Fruit fly (Drosophila melanogaster) Kc167 (cell line): ENCODE measurements around the gene Nepl21.

Experiments used
- Myc ChIP-seq: fragments of >200 bp; optimal IDR thresholded peaks from 2 replicates; lab custom pipeline; 2017; ENCODE audit warnings: missing external identifiers
- Sin3A ChIP-seq: fragments of >200 bp; optimal IDR thresholded peaks from 2 replicates; lab custom pipeline; 2018; ENCODE audit warnings: missing external identifiers
- h ChIP-seq: fragments of >200 bp; optimal IDR thresholded peaks from 3 replicates; lab custom pipeline; 2018; ENCODE audit warnings: missing external identifiers
- insv ChIP-seq: fragments of >200 bp; optimal IDR thresholded peaks from 3 replicates; lab custom pipeline; 2018; ENCODE audit warnings: missing external identifiers
- psq ChIP-seq: fragments of >200 bp; optimal IDR thresholded peaks from 2 replicates; lab custom pipeline; 2017; ENCODE audit warnings: missing external identifiers
- ttk ChIP-seq: sonication (Bioruptor generic); optimal IDR thresholded peaks from 2 replicates; lab custom pipeline; 2017; ENCODE audit warnings: missing external identifiers

DNA sequence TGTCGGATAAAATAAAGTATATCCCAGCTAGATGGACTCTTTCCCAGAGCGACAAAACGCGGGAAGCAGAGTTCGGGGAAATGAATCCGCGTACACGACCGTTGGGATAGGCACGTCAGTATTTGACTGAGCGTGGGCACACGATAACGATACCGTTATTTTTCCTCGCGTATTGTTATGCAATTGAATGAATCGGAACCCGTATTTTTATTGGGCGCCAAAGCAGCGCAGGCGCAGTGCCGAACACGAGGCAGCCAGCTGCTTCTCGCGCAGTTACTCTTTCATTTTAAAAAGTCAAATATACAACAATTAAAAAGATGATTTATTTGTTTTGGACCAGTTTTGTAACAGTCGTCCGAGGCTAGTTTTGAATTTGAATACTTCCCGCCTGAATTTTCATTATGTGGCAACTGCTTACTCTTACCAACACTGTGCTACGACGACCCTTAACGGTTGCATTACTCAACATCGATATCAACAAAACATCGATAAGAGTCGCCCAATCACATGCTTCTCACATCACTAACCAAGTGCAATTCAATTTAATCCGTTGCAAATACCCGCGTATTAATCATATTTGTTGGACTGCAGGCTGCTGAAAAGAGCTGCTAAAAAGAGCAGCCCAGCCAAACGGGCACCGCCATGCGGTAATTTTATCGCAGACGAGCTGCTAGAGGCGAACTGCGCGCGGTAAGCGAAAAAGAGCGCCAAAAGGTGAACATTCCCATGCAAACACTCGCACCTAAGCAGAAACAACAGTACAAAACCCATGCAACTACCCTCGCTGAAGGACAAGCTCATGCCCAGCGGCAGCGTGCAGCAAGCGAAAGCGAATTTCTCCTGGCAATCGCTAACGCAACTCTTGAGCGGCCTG, 4.3 kb downstream of the Nepl21 start, which contains the start of the genes CG33203 and Doa:
- TF ChIP-seq psq (lab: Kevin White, UChicago), result no peak
- no peak for TF ChIP-seq Myc (lab: Kevin White, UChicago)
- TF ChIP-seq h, result no peak
- TF ChIP-seq insv, result no peak
- no peak for TF ChIP-seq ttk (lab: Kevin White, UChicago)
- TF ChIP-seq Sin3A, result no peak
